Worm (Caenorhabditis elegans) whole organism, mixed stage, embryonic: ENCODE measurements around the gene flh-2.
A peak's percentile ranks its signal among the peaks of the same experiment; 100 is the strongest.

Experiments
- M03D4.4 ChIP-seq: sonication (generic microtip); optimal IDR thresholded peaks from 2 replicates; lab custom pipeline; 2017; ENCODE audit warnings: mild to moderate bottlenecking, missing genetic modification characterization, missing compliant biosample characterization
- bed-3 ChIP-seq: fragments of 200-800 bp; sonication (Bioruptor generic); optimal IDR thresholded peaks from 3 replicates; lab custom pipeline; 2018; ENCODE audit warnings: mild to moderate bottlenecking, missing genetic modification characterization, moderate library complexity, missing compliant biosample characterization
- blmp-1 ChIP-seq: fragments of 150-350 bp; optimal IDR thresholded peaks from 2 replicates; lab custom pipeline; 2014; ENCODE audit warnings: missing biosample characterization, missing genetic modification characterization
- ceh-39 ChIP-seq: fragments of 150-350 bp; optimal IDR thresholded peaks from 2 replicates; lab custom pipeline; 2014; ENCODE audit warnings: missing biosample characterization, missing genetic modification characterization
- ceh-43 ChIP-seq: fragments of 200-800 bp; sonication (Bioruptor generic); optimal IDR thresholded peaks from 2 replicates; lab custom pipeline; 2018; ENCODE audit warnings: mild to moderate bottlenecking, missing genetic modification characterization, moderate library complexity, missing compliant biosample characterization
- ceh-83 ChIP-seq: fragments of 200-800 bp; sonication (Bioruptor generic); optimal IDR thresholded peaks from 2 replicates; lab custom pipeline; 2018; ENCODE audit warnings: mild to moderate bottlenecking, missing genetic modification characterization, missing compliant biosample characterization
- ces-1 ChIP-seq: fragments of 150-350 bp; optimal IDR thresholded peaks from 2 replicates; lab custom pipeline; 2014; ENCODE audit warnings: missing biosample characterization, missing genetic modification reagents, missing genetic modification characterization
- cnd-1 ChIP-seq: fragments of 200-800 bp; sonication (Bioruptor generic); optimal IDR thresholded peaks from 2 replicates; lab custom pipeline; 2018; ENCODE audit warnings: mild to moderate bottlenecking, missing genetic modification characterization, missing compliant biosample characterization
- drap-1 ChIP-seq: fragments of 200-800 bp; sonication (Bioruptor generic); optimal IDR thresholded peaks from 3 replicates; lab custom pipeline; 2018; ENCODE audit warnings: mild to moderate bottlenecking, missing genetic modification characterization, missing compliant biosample characterization
- elt-1 ChIP-seq: sonication (generic microtip); optimal IDR thresholded peaks from 2 replicates; lab custom pipeline; 2017; ENCODE audit warnings: missing genetic modification characterization, mild to moderate bottlenecking, missing compliant biosample characterization, antibody characterized with exemption, moderate library complexity, borderline replicate concordance; ENCODE audit not compliant: insufficient read depth
- elt-3 ChIP-seq: fragments of 150-350 bp; optimal IDR thresholded peaks from 2 replicates; lab custom pipeline; 2014; ENCODE audit warnings: missing biosample characterization, missing genetic modification characterization
- flh-1 ChIP-seq: fragments of 200-800 bp; sonication (Bioruptor generic); optimal IDR thresholded peaks from 2 replicates; lab custom pipeline; 2018; ENCODE audit warnings: mild to moderate bottlenecking, missing genetic modification characterization, moderate library complexity, missing compliant biosample characterization
- ham-2 ChIP-seq: fragments of 200-800 bp; sonication (Bioruptor generic); optimal IDR thresholded peaks from 2 replicates; lab custom pipeline; 2018; ENCODE audit warnings: mild to moderate bottlenecking, missing genetic modification characterization, missing compliant biosample characterization
- hlh-1 ChIP-seq: fragments of 150-350 bp; optimal IDR thresholded peaks from 2 replicates; lab custom pipeline; 2014; ENCODE audit warnings: missing biosample characterization, missing genetic modification reagents, missing genetic modification characterization
- lin-13 ChIP-seq: fragments of 150-350 bp; optimal IDR thresholded peaks from 2 replicates; lab custom pipeline; 2014; ENCODE audit warnings: missing biosample characterization, missing genetic modification characterization
- lin-32 ChIP-seq: fragments of 200-800 bp; sonication (Bioruptor generic); optimal IDR thresholded peaks from 2 replicates; lab custom pipeline; 2018; ENCODE audit warnings: mild to moderate bottlenecking, missing genetic modification characterization, missing compliant biosample characterization
- lsy-2 ChIP-seq: fragments of 150-350 bp; optimal IDR thresholded peaks from 2 replicates; lab custom pipeline; 2014; ENCODE audit warnings: missing biosample characterization, missing genetic modification characterization
- mab-5 ChIP-seq: fragments of 150-350 bp; optimal IDR thresholded peaks from 2 replicates; lab custom pipeline; 2014; ENCODE audit warnings: missing biosample characterization, missing genetic modification characterization
- mep-1 ChIP-seq: fragments of 150-350 bp; optimal IDR thresholded peaks from 2 replicates; lab custom pipeline; 2017; ENCODE audit warnings: missing biosample characterization, missing genetic modification reagents, missing genetic modification characterization, inconsistent platforms
- mls-2 ChIP-seq: sonication (generic microtip); optimal IDR thresholded peaks from 2 replicates; lab custom pipeline; 2016; ENCODE audit warnings: mild to moderate bottlenecking, missing genetic modification characterization, moderate library complexity, missing compliant biosample characterization
- nhr-12 ChIP-seq: fragments of 150-350 bp; optimal IDR thresholded peaks from 2 replicates; lab custom pipeline; 2014; ENCODE audit warnings: missing biosample characterization, missing genetic modification characterization
- nhr-2 ChIP-seq: fragments of 150-350 bp; optimal IDR thresholded peaks from 2 replicates; lab custom pipeline; 2014; ENCODE audit warnings: missing biosample characterization, missing genetic modification characterization
- nhr-237 ChIP-seq: fragments of 150-350 bp; optimal IDR thresholded peaks from 2 replicates; lab custom pipeline; 2014; ENCODE audit warnings: missing biosample characterization, missing genetic modification characterization
- nhr-28 ChIP-seq: fragments of 150-350 bp; optimal IDR thresholded peaks from 2 replicates; lab custom pipeline; 2014; ENCODE audit warnings: missing biosample characterization, missing genetic modification characterization
- nhr-76 ChIP-seq: sonication (generic microtip); optimal IDR thresholded peaks from 2 replicates; lab custom pipeline; 2017; ENCODE audit warnings: missing biosample characterization, missing genetic modification characterization
- pha-4 ChIP-seq: fragments of 150-350 bp; optimal IDR thresholded peaks from 2 replicates; lab custom pipeline; 2018; ENCODE audit warnings: missing biosample characterization, missing genetic modification reagents, missing genetic modification characterization
- sem-2 ChIP-seq: fragments of 200-800 bp; sonication (Bioruptor generic); optimal IDR thresholded peaks from 2 replicates; lab custom pipeline; 2018; ENCODE audit warnings: mild to moderate bottlenecking, missing genetic modification characterization, missing compliant biosample characterization
- snpc-4 ChIP-seq: fragments of 150-350 bp; optimal IDR thresholded peaks from 2 replicates; lab custom pipeline; 2014; ENCODE audit warnings: missing biosample characterization, missing genetic modification characterization
- sptf-1 ChIP-seq: sonication (generic microtip); optimal IDR thresholded peaks from 2 replicates; lab custom pipeline; 2017; ENCODE audit warnings: mild to moderate bottlenecking, missing genetic modification characterization, moderate library complexity, missing compliant biosample characterization
- tbx-8 ChIP-seq: fragments of 200-800 bp; sonication (Bioruptor generic); optimal IDR thresholded peaks from 2 replicates; lab custom pipeline; 2018; ENCODE audit warnings: mild to moderate bottlenecking, missing genetic modification characterization, moderate library complexity, missing compliant biosample characterization
- unc-120 ChIP-seq: sonication (generic microtip); optimal IDR thresholded peaks from 2 replicates; lab custom pipeline; 2017; ENCODE audit warnings: missing genetic modification characterization, missing compliant biosample characterization; ENCODE audit not compliant: poor library complexity, severe bottlenecking
- unc-39 ChIP-seq: fragments of 150-350 bp; optimal IDR thresholded peaks from 2 replicates; lab custom pipeline; 2014; ENCODE audit warnings: missing biosample characterization, missing genetic modification characterization
- unc-62 ChIP-seq: fragments of 150-350 bp; optimal IDR thresholded peaks from 2 replicates; lab custom pipeline; 2014; ENCODE audit warnings: missing biosample characterization, missing genetic modification reagents, missing genetic modification characterization
- zip-8 ChIP-seq: fragments of 150-350 bp; optimal IDR thresholded peaks from 2 replicates; lab custom pipeline; 2014; ENCODE audit warnings: missing biosample characterization, missing genetic modification characterization
- ztf-11 ChIP-seq: fragments of 150-350 bp; optimal IDR thresholded peaks from 2 replicates; lab custom pipeline; 2014; ENCODE audit warnings: missing biosample characterization, missing genetic modification characterization

Gene flh-2

ce11 chrIII:4934896-4935628 is 16.9 kb upstream of the flh-2 start, which contains the start of gene mrps-18C:
Gene mrps-18C (plus strand): TSS chrIII:4935578.
- no peak for TF ChIP-seq sptf-1 (tag; lab: Kevin White, UChicago)
- no peak for TF ChIP-seq ztf-11
- no peak for TF ChIP-seq lin-13 (tag; lab: Kevin White, UChicago)
- TF ChIP-seq snpc-4 (tag; lab: Kevin White, UChicago): no peak
- no peak for TF ChIP-seq nhr-28
- TF ChIP-seq mab-5: no peak
- TF ChIP-seq M03D4.4: no peak

- TF ChIP-seq unc-62 (GFP tag; lab: Kevin White, UChicago) (no peak), unc-39 (no peak)
Observed at ce11 chrIII:4937022-4937421, 14.9 kb upstream of the flh-2 start, which contains the start of gene fsn-1. Gene fsn-1 (plus strand): TSS chrIII:4937322.

ce11 chrIII:4939267-4939666 is 12.7 kb upstream of the flh-2 start, which contains the start of gene rpb-2:
Gene rpb-2 (plus strand): TSS chrIII:4939567.
- TF ChIP-seq nhr-12 (no peak), ztf-11 (no peak), unc-39 (no peak), nhr-237 (tag; lab: Kevin White, UChicago) (no peak), cnd-1 (tag; lab: Kevin White, UChicago) (no peak), elt-1 (no peak), ham-2 (GFP tag; lab: Kevin White, UChicago) (no peak), lin-32 (GFP tag; lab: Kevin White, UChicago) (no peak), pha-4 (no peak), mep-1 (tag; lab: Kevin White, UChicago) (no peak)

- TF ChIP-seq sptf-1 (tag; lab: Kevin White, UChicago) (no peak), tbx-8 (GFP tag; lab: Kevin White, UChicago) (no peak), nhr-237 (tag; lab: Kevin White, UChicago) (no peak), flh-1 (GFP tag; lab: Kevin White, UChicago) (no peak), ceh-83 (GFP tag; lab: Kevin White, UChicago) (no peak), lsy-2 (no peak), hlh-1 (tag; lab: Kevin White, UChicago) (no peak), elt-1 (no peak), lin-13 (tag; lab: Kevin White, UChicago) (no peak), unc-39 (no peak), snpc-4 (tag; lab: Kevin White, UChicago) (no peak), bed-3 (no peak), elt-3 (tag; lab: Kevin White, UChicago) (no peak), ceh-39 (tag; lab: Kevin White, UChicago) (no peak), unc-120 (tag; lab: Kevin White, UChicago) (no peak), mep-1 (tag; lab: Kevin White, UChicago) (no peak), mab-5 (no peak), nhr-12 (no peak), nhr-76 (tag; lab: Kevin White, UChicago) (no peak), cnd-1 (tag; lab: Kevin White, UChicago) (no peak)
Observed at ce11 chrIII:4944213-4944612, 7.7 kb upstream of the flh-2 start, which contains the start of gene ntl-9. Gene ntl-9 (plus strand): TSS chrIII:4944513.

ce11 chrIII:4947352-4947751 is 4.6 kb upstream of the flh-2 start:
- TF ChIP-seq sem-2 (peak; percentile 29), unc-120 (tag; lab: Kevin White, UChicago) (peak; percentile 64), ham-2 (GFP tag; lab: Kevin White, UChicago) (peak; percentile 80), nhr-2 (tag; lab: Kevin White, UChicago) (no peak), drap-1 (GFP tag; lab: Kevin White, UChicago) (peak; percentile 57), flh-1 (GFP tag; lab: Kevin White, UChicago) (no peak), zip-8 (tag; lab: Kevin White, UChicago) (no peak), ceh-83 (GFP tag; lab: Kevin White, UChicago) (peak; percentile 78), unc-62 (GFP tag; lab: Kevin White, UChicago) (peak; percentile 71), tbx-8 (GFP tag; lab: Kevin White, UChicago) (peak; percentile 43), hlh-1 (tag; lab: Kevin White, UChicago) (peak; percentile 15), ces-1 (peak; percentile 71), nhr-28 (no peak), pha-4 (no peak), nhr-76 (tag; lab: Kevin White, UChicago) (no peak), ceh-43 (peak; percentile 58), elt-3 (tag; lab: Kevin White, UChicago) (no peak), M03D4.4 (peak; percentile 73), lin-32 (GFP tag; lab: Kevin White, UChicago) (peak; percentile 20), mls-2 (tag; lab: Kevin White, UChicago) (peak; percentile 86), bed-3 (no peak), blmp-1 (no peak), elt-1 (no peak), cnd-1 (tag; lab: Kevin White, UChicago) (peak; percentile 91), mab-5 (no peak), snpc-4 (tag; lab: Kevin White, UChicago) (no peak), nhr-12 (no peak), sptf-1 (tag; lab: Kevin White, UChicago) (peak; percentile 84), mep-1 (tag; lab: Kevin White, UChicago) (peak; percentile 52), lsy-2 (no peak), nhr-237 (tag; lab: Kevin White, UChicago) (no peak), ztf-11 (peak; percentile 83), ceh-39 (tag; lab: Kevin White, UChicago) (no peak), unc-39 (no peak), lin-13 (tag; lab: Kevin White, UChicago) (no peak)
